Fruit fly (Drosophila melanogaster): ENCODE data around the gene CG4325.

CG4325 gene

dm6 chrX:2081848-2082365 is 38.3 kb upstream of the CG4325 start:
- TF ChIP-seq toe (GFP tag; optimal IDR thresholded peaks at IDR 0.05), result no peak
- TF ChIP-seq CG7045 (GFP tag; optimal IDR thresholded peaks at IDR 0.05), result no peak
- no peak for TF ChIP-seq Clk (GFP tag; optimal IDR thresholded peaks at IDR 0.05)
- no peak for TF ChIP-seq Hr96 (GFP tag; optimal IDR thresholded peaks at IDR 0.05)
- no peak for TF ChIP-seq tj (GFP tag; optimal IDR thresholded peaks at IDR 0.05)

dm6 chrX:2080367-2080927 is 36.8 kb upstream of the CG4325 start, which contains the start of the genes CG16903 and Unc-76:
TSS of gene CG16903 (minus strand) at chrX:2080405.
TSS of gene Unc-76 (plus strand) at chrX:2080610.
- TF ChIP-seq bab1 (GFP tag; optimal IDR thresholded peaks at IDR 0.05), result peak; percentile 94
- peak; percentile 90 for TF ChIP-seq Mnt (GFP tag; optimal IDR thresholded peaks at IDR 0.05)
- peak; percentile 54 for TF ChIP-seq CG1620 (GFP tag; optimal IDR thresholded peaks at IDR 0.05)
- peak; percentile 55 for TF ChIP-seq pad (GFP tag; optimal IDR thresholded peaks at IDR 0.05)
- peak; percentile 74 for TF ChIP-seq CG11617 (GFP tag; optimal IDR thresholded peaks at IDR 0.05)
- no peak for TF ChIP-seq toe (GFP tag; optimal IDR thresholded peaks at IDR 0.05)
- peak; percentile 54 for TF ChIP-seq tj (GFP tag; optimal IDR thresholded peaks at IDR 0.05)
- peak; percentile 54 for TF ChIP-seq CG14711 (tag; optimal IDR thresholded peaks at IDR 0.05)
- no peak for TF ChIP-seq CG12768 (GFP tag; optimal IDR thresholded peaks at IDR 0.05)
- TF ChIP-seq ovo (GFP tag; optimal IDR thresholded peaks at IDR 0.05), result peak; percentile 64
- peak; percentile 69 for TF ChIP-seq cic (GFP tag; optimal IDR thresholded peaks at IDR 0.05)
- peak; percentile 73 for TF ChIP-seq CG7101 (tag; optimal IDR thresholded peaks at IDR 0.05)
- no peak for TF ChIP-seq CG7045 (GFP tag; optimal IDR thresholded peaks at IDR 0.05)
- TF ChIP-seq Crg-1 (GFP tag; optimal IDR thresholded peaks at IDR 0.05), result no peak

dm6 chrX:2076412-2077357 is 33.1 kb upstream of the CG4325 start, which contains the start of gene CG4025:
TSS of gene CG4025 (plus strand) at chrX:2076966.
- TF ChIP-seq CG12768 (GFP tag; optimal IDR thresholded peaks at IDR 0.05) (no peak), CG11617 (GFP tag; optimal IDR thresholded peaks at IDR 0.05) (no peak), CG33017 (tag; optimal IDR thresholded peaks at IDR 0.05) (no peak), bab1 (GFP tag; optimal IDR thresholded peaks at IDR 0.05) (no peak), CG1620 (GFP tag; optimal IDR thresholded peaks at IDR 0.05) (no peak), cic (GFP tag; optimal IDR thresholded peaks at IDR 0.05) (no peak), Mnt (GFP tag; optimal IDR thresholded peaks at IDR 0.05) (peak; percentile 10), cnc (optimal IDR thresholded peaks at IDR 0.05) (no peak), Crg-1 (GFP tag; optimal IDR thresholded peaks at IDR 0.05) (no peak), ovo (GFP tag; optimal IDR thresholded peaks at IDR 0.05) (peak; percentile 56), CG14711 (tag; optimal IDR thresholded peaks at IDR 0.05) (no peak), Clk (GFP tag; optimal IDR thresholded peaks at IDR 0.05) (no peak), pad (GFP tag; optimal IDR thresholded peaks at IDR 0.05) (peak; percentile 99)

- TF ChIP-seq bab1 (GFP tag; optimal IDR thresholded peaks at IDR 0.05) (peak; percentile 79), CG14711 (tag; optimal IDR thresholded peaks at IDR 0.05) (peak; percentile 39), CG7045 (GFP tag; optimal IDR thresholded peaks at IDR 0.05) (no peak), tj (GFP tag; optimal IDR thresholded peaks at IDR 0.05) (peak; percentile 14), Mnt (GFP tag; optimal IDR thresholded peaks at IDR 0.05) (peak; percentile 26), ovo (GFP tag; optimal IDR thresholded peaks at IDR 0.05) (peak; percentile 68), CG33017 (tag; optimal IDR thresholded peaks at IDR 0.05) (no peak), pad (GFP tag; optimal IDR thresholded peaks at IDR 0.05) (no peak), Crg-1 (GFP tag; optimal IDR thresholded peaks at IDR 0.05) (no peak), kay (GFP tag; ENCODE audit: borderline replicate concordance) (no peak), CG7101 (tag; optimal IDR thresholded peaks at IDR 0.05) (peak; percentile 55), Clk (GFP tag; optimal IDR thresholded peaks at IDR 0.05) (no peak), CG11617 (GFP tag; optimal IDR thresholded peaks at IDR 0.05) (peak; percentile 33)
Measured at dm6 chrX:2075846-2076377, 32.3 kb upstream of the CG4325 start, which contains the start of gene CG4045. TSS of gene CG4045 (minus strand) at chrX:2075900.

dm6 chrX:2073325-2073724 is 29.7 kb upstream of the CG4325 start, which contains the start of gene CG4199:
TSS of gene CG4199 (minus strand) at chrX:2073483.
- TF ChIP-seq CG5204 (GFP tag; optimal IDR thresholded peaks at IDR 0.05), result no peak
- peak; percentile 25 for TF ChIP-seq pad (GFP tag; optimal IDR thresholded peaks at IDR 0.05)
- no peak for TF ChIP-seq Hr96 (GFP tag; optimal IDR thresholded peaks at IDR 0.05)
- TF ChIP-seq CG14711 (tag; optimal IDR thresholded peaks at IDR 0.05), result no peak
- TF ChIP-seq bab1 (GFP tag; optimal IDR thresholded peaks at IDR 0.05), result peak; percentile 81
- TF ChIP-seq cic (GFP tag; optimal IDR thresholded peaks at IDR 0.05), result no peak
- peak; percentile 52 for TF ChIP-seq CG7101 (tag; optimal IDR thresholded peaks at IDR 0.05)
- TF ChIP-seq CG1620 (GFP tag; optimal IDR thresholded peaks at IDR 0.05), result peak; percentile 53
- no peak for TF ChIP-seq Crg-1 (GFP tag; optimal IDR thresholded peaks at IDR 0.05)
- TF ChIP-seq Mnt (GFP tag; optimal IDR thresholded peaks at IDR 0.05), result peak; percentile 80
- peak; percentile 25 for TF ChIP-seq CG11617 (GFP tag; optimal IDR thresholded peaks at IDR 0.05)
- TF ChIP-seq ovo (GFP tag; optimal IDR thresholded peaks at IDR 0.05), result peak; percentile 1
